Comparison of ENCODE assay signal across 4 fruit fly cellular contexts in the genomic region with DNA sequence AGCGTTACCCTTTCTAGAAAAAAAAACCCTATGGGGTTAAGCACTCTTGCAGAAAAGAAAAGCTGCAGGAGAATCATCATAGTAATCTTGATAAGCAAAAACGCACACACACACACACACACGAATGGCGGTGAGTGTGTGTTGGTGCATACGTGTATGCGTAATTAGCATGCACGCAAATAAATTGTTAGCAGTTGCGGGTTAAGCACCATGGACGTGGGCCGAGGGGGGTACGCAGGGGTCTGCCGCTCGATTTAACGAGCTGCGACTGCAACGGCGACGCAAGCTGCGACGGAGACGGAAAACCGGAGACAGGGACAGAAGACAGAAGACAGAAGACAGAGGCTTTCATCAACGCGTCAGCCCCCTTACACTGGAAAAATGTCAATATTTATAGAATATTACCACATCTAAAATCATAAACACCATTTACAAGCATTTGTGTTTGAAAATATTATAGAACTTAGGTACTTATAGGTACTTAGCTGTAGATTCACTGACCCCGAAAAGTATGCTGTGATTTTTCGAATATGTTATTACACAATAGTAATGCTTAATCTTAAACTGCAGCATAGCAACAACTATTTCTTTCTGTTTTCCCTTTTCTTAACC.
TF ChIP-seq lines count a peak whose summit lies in the region.

No protein-coding gene starts in this region.

- TF ChIP-seq CTCF in whole organism, embryonic (GFP tag; optimal IDR thresholded peaks at IDR 0.05; lab: Kevin White, UChicago) = no peak

TF ChIP-seq in whole organism, embryonic, 481 proteins besides CTCF, POLR2A, EP300 and RAD21:
- peak in 1 of 2 experiments; percentile 37 for TF ChIP-seq Pdp1 (GFP tag; optimal IDR thresholded peaks at IDR 0.05; lab: Kevin White, UChicago)
- TF ChIP-seq Blimp-1 (GFP tag; optimal IDR thresholded peaks at IDR 0.05; lab: Kevin White, UChicago) = no peak
- peak; percentile 43 for TF ChIP-seq crol (GFP tag; IDR thresholded peaks at IDR 0.05; lab: Robert Waterston, UW)
- TF ChIP-seq CG9215 (GFP tag; IDR thresholded peaks at IDR 0.05; lab: Robert Waterston, UW) = no peak

TF ChIP-seq in whole organism, prepupa, 60 proteins besides CTCF, POLR2A, EP300 and RAD21 (continues in another document):
- TF ChIP-seq dsx (GFP tag; optimal IDR thresholded peaks at IDR 0.05; lab: Kevin White, UChicago; ENCODE audit: poor library complexity, severe bottlenecking) (no peak), Eip78C (GFP tag; lab: Kevin White, UChicago) (peak; percentile 72), CG4318 (GFP tag; optimal IDR thresholded peaks at IDR 0.05; lab: Kevin White, UChicago) (no peak), CG15336 (GFP tag; IDR thresholded peaks at IDR 0.05; lab: Robert Waterston, UW) (peak; percentile 53), acj6 (GFP tag; optimal IDR thresholded peaks at IDR 0.05; lab: Kevin White, UChicago) (no peak), fd85E (GFP tag; optimal IDR thresholded peaks at IDR 0.05; lab: Kevin White, UChicago) (no peak), OdsH (GFP tag; optimal IDR thresholded peaks at IDR 0.05; lab: Kevin White, UChicago) (no peak), Ets21C (GFP tag; optimal IDR thresholded peaks at IDR 0.05; lab: Kevin White, UChicago) (no peak), CG3919 (GFP tag; optimal IDR thresholded peaks at IDR 0.05; lab: Kevin White, UChicago) (no peak), Hr39 (GFP tag; optimal IDR thresholded peaks at IDR 0.05; lab: Kevin White, UChicago) (no peak), CG32006 (GFP tag; optimal IDR thresholded peaks at IDR 0.05; lab: Kevin White, UChicago) (no peak), svp (GFP tag; lab: Kevin White, UChicago) (no peak), Met (GFP tag; optimal IDR thresholded peaks at IDR 0.05; lab: Kevin White, UChicago) (no peak), CG8319 (GFP tag; optimal IDR thresholded peaks at IDR 0.05; lab: Kevin White, UChicago) (no peak), Sox15 (GFP tag; optimal IDR thresholded peaks at IDR 0.05; lab: Kevin White, UChicago) (no peak), CG11294 (GFP tag; IDR thresholded peaks at IDR 0.05; lab: Robert Waterston, UW) (no peak), CG10669 (GFP tag; optimal IDR thresholded peaks at IDR 0.05; lab: Kevin White, UChicago) (no peak), fd59A (GFP tag; optimal IDR thresholded peaks at IDR 0.05; lab: Kevin White, UChicago) (peak; percentile 55), ss (GFP tag; optimal IDR thresholded peaks at IDR 0.05; lab: Kevin White, UChicago) (peak in 1 of 2 experiments; percentile 74), CG6792 (GFP tag; optimal IDR thresholded peaks at IDR 0.05; lab: Kevin White, UChicago) (no peak), Sox102F (GFP tag; optimal IDR thresholded peaks at IDR 0.05; lab: Kevin White, UChicago) (no peak), pdm3 (GFP tag; optimal IDR thresholded peaks at IDR 0.05; lab: Kevin White, UChicago) (no peak), net (GFP tag; optimal IDR thresholded peaks at IDR 0.05; lab: Kevin White, UChicago) (no peak), lz (GFP tag; optimal IDR thresholded peaks at IDR 0.05; lab: Kevin White, UChicago) (no peak), vri (GFP tag; optimal IDR thresholded peaks at IDR 0.05; lab: Kevin White, UChicago) (no peak), Hr4 (GFP tag; optimal IDR thresholded peaks at IDR 0.05; lab: Kevin White, UChicago) (no peak), cyc (GFP tag; optimal IDR thresholded peaks at IDR 0.05; lab: Kevin White, UChicago) (no peak), CG34406 (GFP tag; optimal IDR thresholded peaks at IDR 0.05; lab: Kevin White, UChicago) (no peak)

TF ChIP-seq in whole organism, pupa, 21 proteins besides CTCF, POLR2A, EP300 and RAD21:
- TF ChIP-seq CG8159 (tag; optimal IDR thresholded peaks at IDR 0.05; lab: Kevin White, UChicago) = peak; percentile 51
- TF ChIP-seq fd96Ca (GFP tag; IDR thresholded peaks at IDR 0.05; lab: Robert Waterston, UW) = peak; percentile 20; the same call in 1 of the 3 replicates
- TF ChIP-seq CG9948 (tag; optimal IDR thresholded peaks at IDR 0.05; lab: Kevin White, UChicago) = peak; percentile 73
- TF ChIP-seq Ets98B (GFP tag; IDR thresholded peaks at IDR 0.05; lab: Robert Waterston, UW) = no peak; the same call in 1 of the 2 replicates
- no peak for TF ChIP-seq CG10348 (GFP tag; IDR thresholded peaks at IDR 0.05; lab: Robert Waterston, UW)
- TF ChIP-seq CG4496 (GFP tag; IDR thresholded peaks at IDR 0.05; lab: Robert Waterston, UW) = peak; percentile 68; the same call in 2 of the 3 replicates
- TF ChIP-seq CG12605 (GFP tag; IDR thresholded peaks at IDR 0.05; lab: Robert Waterston, UW) = peak; percentile 25; the same call in 1 of the 2 replicates
- TF ChIP-seq EcR (GFP tag; optimal IDR thresholded peaks at IDR 0.05; lab: Kevin White, UChicago) = peak; percentile 65
- no peak for TF ChIP-seq CG8301 (tag; optimal IDR thresholded peaks at IDR 0.05; lab: Kevin White, UChicago)
- peak; percentile 58 for TF ChIP-seq CG13204 (GFP tag; optimal IDR thresholded peaks at IDR 0.05; lab: Kevin White, UChicago)
- 0 out of 2 replicates have a peak, but pooled peaks have one; percentile 15 for TF ChIP-seq rn (GFP tag; IDR thresholded peaks at IDR 0.05; lab: Robert Waterston, UW)
- peak; percentile 41 for TF ChIP-seq CG15710 (tag; optimal IDR thresholded peaks at IDR 0.05; lab: Kevin White, UChicago)
- no peak for TF ChIP-seq D1 (tag; optimal IDR thresholded peaks at IDR 0.05; lab: Kevin White, UChicago)
- TF ChIP-seq CG17806 (tag; optimal IDR thresholded peaks at IDR 0.05; lab: Kevin White, UChicago) = peak; percentile 74
- TF ChIP-seq CG34367 (tag; optimal IDR thresholded peaks at IDR 0.05; lab: Kevin White, UChicago) = peak; percentile 67

TF ChIP-seq in whole organism, wandering third instar larva, 38 proteins besides CTCF, POLR2A, EP300 and RAD21:
- TF ChIP-seq ey (GFP tag; optimal IDR thresholded peaks at IDR 0.05; lab: Kevin White, UChicago) = no peak
- TF ChIP-seq Vsx2 (GFP tag; optimal IDR thresholded peaks at IDR 0.05; lab: Kevin White, UChicago; ENCODE audit: partially characterized antibody) = peak; percentile 66
